Fruit fly (Drosophila melanogaster) whole organism, embryonic: ENCODE results near the gene amrt.

Experiments
- Asciz ChIP-seq: fragments of 200-800 bp; sonication (Bioruptor generic); optimal IDR thresholded peaks from 2 replicates; lab custom pipeline; 2017; ENCODE audit warnings: missing biosample characterization, mild to moderate bottlenecking, missing genetic modification characterization, missing genetic modification reagents
- Bgb ChIP-seq: fragments of 200-800 bp; sonication (Bioruptor generic); IDR thresholded peaks from 2 replicates; pipeline ENCODE4 v1.3.6; 2022; ENCODE audit warnings: missing biosample characterization, missing genetic modification characterization; ENCODE audit not compliant: partially characterized antibody
- Blimp-1 ChIP-seq: fragments of 200-800 bp; sonication (Bioruptor generic); optimal IDR thresholded peaks from 3 replicates; lab custom pipeline; 2018; ENCODE audit warnings: missing biosample characterization, missing genetic modification characterization, mild to moderate bottlenecking, moderate library complexity, missing genetic modification reagents
- CG10209 ChIP-seq: fragments of 200-800 bp; sonication (Bioruptor generic); optimal IDR thresholded peaks from 3 replicates; lab custom pipeline; 2017; ENCODE audit warnings: missing biosample characterization, mild to moderate bottlenecking, missing genetic modification characterization, missing genetic modification reagents
- CG11504 ChIP-seq: fragments of 200-800 bp; sonication (Bioruptor generic); optimal IDR thresholded peaks from 3 replicates; lab custom pipeline; 2019; ENCODE audit warnings: missing biosample characterization, mild to moderate bottlenecking, missing genetic modification characterization, moderate library complexity
- CG1647 ChIP-seq: fragments of 200-800 bp; sonication (Bioruptor generic); optimal IDR thresholded peaks from 3 replicates; lab custom pipeline; 2016; ENCODE audit warnings: missing biosample characterization, missing genetic modification characterization
- CG16779 ChIP-seq: fragments of 200-800 bp; sonication (Bioruptor generic); IDR thresholded peaks from 2 replicates; pipeline ENCODE4 v1.3.6; 2022; ENCODE audit warnings: missing biosample characterization, missing genetic modification characterization
- CG17186 ChIP-seq: fragments of 200-800 bp; sonication (Bioruptor generic); optimal IDR thresholded peaks from 3 replicates; lab custom pipeline; 2017; ENCODE audit warnings: missing biosample characterization, missing genetic modification reagents, missing genetic modification characterization
- CG17385 ChIP-seq: fragments of 200-800 bp; sonication (Bioruptor generic); optimal IDR thresholded peaks from 3 replicates; lab custom pipeline; 2018; ENCODE audit warnings: missing biosample characterization, mild to moderate bottlenecking, missing genetic modification characterization
- CG18476 ChIP-seq: fragments of 200-800 bp; sonication (Bioruptor generic); optimal IDR thresholded peaks from 2 replicates; lab custom pipeline; 2016; ENCODE audit warnings: missing biosample characterization, mild to moderate bottlenecking, missing genetic modification characterization
- CG2116 ChIP-seq: fragments of 200-800 bp; sonication (Bioruptor generic); optimal IDR thresholded peaks from 3 replicates; lab custom pipeline; 2018; ENCODE audit warnings: missing biosample characterization, mild to moderate bottlenecking, missing genetic modification characterization
- CG2120 ChIP-seq: fragments of 200-800 bp; sonication (Bioruptor generic); optimal IDR thresholded peaks from 3 replicates; lab custom pipeline; 2016; ENCODE audit warnings: missing biosample characterization, missing genetic modification characterization
- CG31365 ChIP-seq: fragments of 200-800 bp; sonication (Bioruptor generic); optimal IDR thresholded peaks from 2 replicates; lab custom pipeline; 2018; ENCODE audit warnings: missing biosample characterization, mild to moderate bottlenecking, missing genetic modification characterization
- CG32772 ChIP-seq: fragments of 200-800 bp; sonication (Bioruptor generic); IDR thresholded peaks from 2 replicates; pipeline ENCODE4 v1.3.6; 2022; ENCODE audit warnings: missing biosample characterization, missing genetic modification characterization
- CG33557 ChIP-seq: fragments of 200-800 bp; sonication (Bioruptor generic); optimal IDR thresholded peaks from 2 replicates; lab custom pipeline; 2019; ENCODE audit warnings: missing biosample characterization, mild to moderate bottlenecking, missing genetic modification characterization, moderate library complexity
- CG3726 ChIP-seq: fragments of 200-800 bp; sonication (Bioruptor generic); IDR thresholded peaks from 3 replicates; pipeline ENCODE4, ENCODE4 v1.3.6; 2022; ENCODE audit warnings: missing biosample characterization, missing genetic modification characterization
- CG6683 ChIP-seq: fragments of 200-800 bp; sonication (Bioruptor generic); optimal IDR thresholded peaks from 2 replicates; lab custom pipeline; 2017; ENCODE audit warnings: missing biosample characterization, mild to moderate bottlenecking, missing genetic modification characterization, missing genetic modification reagents
- CG6765 ChIP-seq: fragments of 200-800 bp; sonication (Bioruptor generic); optimal IDR thresholded peaks from 3 replicates; lab custom pipeline; 2017; ENCODE audit warnings: missing biosample characterization, mild to moderate bottlenecking, missing genetic modification characterization
- CG6791 ChIP-seq: fragments of 200-800 bp; sonication (Bioruptor generic); IDR thresholded peaks from 3 replicates; pipeline ENCODE4 v1.3.6; 2022; ENCODE audit warnings: missing biosample characterization, missing genetic modification characterization; ENCODE audit not compliant: partially characterized antibody
- CG7372 ChIP-seq: fragments of 200-800 bp; sonication (Bioruptor generic); IDR thresholded peaks from 2 replicates; pipeline ENCODE4 v1.3.6; 2022; ENCODE audit warnings: missing biosample characterization, missing genetic modification characterization
- Camta ChIP-seq: fragments of 200-800 bp; sonication (Bioruptor generic); optimal IDR thresholded peaks from 2 replicates; lab custom pipeline; 2016; ENCODE audit warnings: missing biosample characterization, missing genetic modification characterization
- Chrac-16 ChIP-seq: fragments of 200-800 bp; sonication (Bioruptor generic); optimal IDR thresholded peaks from 3 replicates; lab custom pipeline; 2016; ENCODE audit warnings: missing biosample characterization, missing genetic modification characterization
- E2f1 ChIP-seq: fragments of 200-800 bp; sonication (Bioruptor generic); IDR thresholded peaks from 2 replicates; pipeline ENCODE4 v1.3.6; 2022; ENCODE audit warnings: missing biosample characterization, missing genetic modification characterization
- Hr39 ChIP-seq: fragments of >200 bp; optimal IDR thresholded peaks from 2 replicates; lab custom pipeline; 2017
- NFAT ChIP-seq: fragments of 200-800 bp; sonication (Bioruptor generic); IDR thresholded peaks from 2 replicates; pipeline ENCODE4 v1.3.6; 2022; ENCODE audit warnings: missing biosample characterization, missing genetic modification characterization
- NK7.1 ChIP-seq: fragments of 200-800 bp; sonication (Bioruptor generic); optimal IDR thresholded peaks from 3 replicates; lab custom pipeline; 2016; ENCODE audit warnings: missing biosample characterization, missing genetic modification characterization
- Opbp ChIP-seq: fragments of 200-800 bp; sonication (Bioruptor generic); IDR thresholded peaks from 3 replicates; pipeline ENCODE4 v1.3.6; 2022; ENCODE audit warnings: missing biosample characterization, missing genetic modification characterization; ENCODE audit not compliant: partially characterized antibody
- Pdp1 ChIP-seq, 2 experiments: fragments of 200-800 bp; sonication (Bioruptor generic); optimal IDR thresholded peaks; 3 replicates each; lab custom pipeline; 2016; ENCODE audit warnings: missing biosample characterization in 2 of 2, missing genetic modification characterization in 2 of 2, mild to moderate bottlenecking in 1 of 2, moderate library complexity in 1 of 2
- Rfx ChIP-seq: fragments of 200-800 bp; sonication (Bioruptor generic); IDR thresholded peaks from 2 replicates; pipeline ENCODE4 v1.3.6; 2022; ENCODE audit warnings: missing biosample characterization, missing genetic modification characterization
- amos ChIP-seq: fragments of 200-800 bp; sonication (Bioruptor generic); IDR thresholded peaks from 2 replicates; pipeline ENCODE4 v1.3.6; 2022; ENCODE audit warnings: missing biosample characterization, missing genetic modification characterization; ENCODE audit not compliant: partially characterized antibody
- bowl ChIP-seq: fragments of 200-800 bp; sonication (Bioruptor generic); IDR thresholded peaks from 2 replicates; pipeline ENCODE4 v1.3.6; 2022; ENCODE audit warnings: missing biosample characterization, missing genetic modification characterization
- dmrt99B ChIP-seq: fragments of 200-800 bp; sonication (Bioruptor generic); optimal IDR thresholded peaks from 2 replicates; lab custom pipeline; 2018; ENCODE audit warnings: missing biosample characterization, mild to moderate bottlenecking, missing genetic modification characterization, moderate library complexity
- dysf ChIP-seq: fragments of 200-800 bp; sonication (Bioruptor generic); IDR thresholded peaks from 3 replicates; pipeline ENCODE4 v1.3.6; 2022; ENCODE audit warnings: missing biosample characterization, missing genetic modification characterization
- grn ChIP-seq: fragments of 200-800 bp; sonication (Bioruptor generic); optimal IDR thresholded peaks from 3 replicates; lab custom pipeline; 2017; ENCODE audit warnings: missing biosample characterization, missing genetic modification characterization
- inv ChIP-seq: fragments of 200-800 bp; sonication (Bioruptor generic); IDR thresholded peaks from 2 replicates; pipeline ENCODE4 v1.3.6; 2022; ENCODE audit warnings: missing biosample characterization, missing genetic modification characterization; ENCODE audit not compliant: partially characterized antibody
- lbe ChIP-seq: fragments of 200-800 bp; sonication (Bioruptor generic); optimal IDR thresholded peaks from 2 replicates; lab custom pipeline; 2016; ENCODE audit warnings: missing biosample characterization, mild to moderate bottlenecking, missing genetic modification characterization
- maf-S ChIP-seq: fragments of 200-800 bp; sonication (Bioruptor generic); optimal IDR thresholded peaks from 2 replicates; lab custom pipeline; 2016; ENCODE audit warnings: missing biosample characterization, missing genetic modification characterization
- nom ChIP-seq: fragments of 200-800 bp; sonication (Bioruptor generic); optimal IDR thresholded peaks from 2 replicates; lab custom pipeline; 2017; ENCODE audit warnings: missing biosample characterization, missing genetic modification characterization, mild to moderate bottlenecking, moderate library complexity, missing genetic modification reagents
- onecut ChIP-seq: fragments of 200-800 bp; sonication (Bioruptor generic); IDR thresholded peaks from 2 replicates; pipeline ENCODE4 v1.3.6; 2022; ENCODE audit warnings: missing biosample characterization, missing genetic modification characterization
- pb ChIP-seq: fragments of 200-800 bp; sonication (Bioruptor generic); optimal IDR thresholded peaks from 3 replicates; lab custom pipeline; 2016; ENCODE audit warnings: missing biosample characterization, missing genetic modification characterization
- phol ChIP-seq: fragments of 200-800 bp; sonication (Bioruptor generic); optimal IDR thresholded peaks from 3 replicates; lab custom pipeline; 2018; ENCODE audit warnings: missing biosample characterization, mild to moderate bottlenecking, missing genetic modification characterization, moderate library complexity
- psq ChIP-seq: fragments of 200-800 bp; sonication (Bioruptor generic); optimal IDR thresholded peaks from 2 replicates; lab custom pipeline; 2017; ENCODE audit warnings: missing biosample characterization, missing genetic modification characterization
- pzg ChIP-seq: fragments of 200-800 bp; sonication (Bioruptor generic); optimal IDR thresholded peaks from 3 replicates; lab custom pipeline; 2018; ENCODE audit warnings: missing biosample characterization, mild to moderate bottlenecking, missing genetic modification characterization, moderate library complexity
- scrt ChIP-seq: fragments of 200-800 bp; sonication (Bioruptor generic); optimal IDR thresholded peaks from 2 replicates; lab custom pipeline; 2018; ENCODE audit warnings: missing biosample characterization, mild to moderate bottlenecking, missing genetic modification characterization, moderate library complexity
- slbo ChIP-seq: fragments of 200-800 bp; sonication (Bioruptor generic); IDR thresholded peaks from 2 replicates; pipeline ENCODE4 v1.3.6; 2022; ENCODE audit warnings: missing biosample characterization, missing genetic modification characterization
- sob ChIP-seq: fragments of 200-800 bp; sonication (Bioruptor generic); IDR thresholded peaks from 2 replicates; pipeline ENCODE4 v1.3.6; 2022; ENCODE audit warnings: missing biosample characterization, missing genetic modification characterization
- sqz ChIP-seq: fragments of 200-800 bp; sonication (Bioruptor generic); optimal IDR thresholded peaks from 3 replicates; lab custom pipeline; 2018; ENCODE audit warnings: missing biosample characterization, mild to moderate bottlenecking, missing genetic modification characterization
- trem ChIP-seq: fragments of 200-800 bp; optimal IDR thresholded peaks from 3 replicates; lab custom pipeline; 2019; ENCODE audit warnings: missing biosample characterization, mild to moderate bottlenecking, missing genetic modification characterization, moderate library complexity
- twi ChIP-seq: fragments of 200-800 bp; optimal IDR thresholded peaks from 2 replicates; lab custom pipeline; 2019; ENCODE audit warnings: missing biosample characterization, mild to moderate bottlenecking, missing genetic modification characterization, moderate library complexity
- unpg ChIP-seq: fragments of 200-800 bp; sonication (Bioruptor generic); optimal IDR thresholded peaks from 3 replicates; lab custom pipeline; 2018; ENCODE audit warnings: missing biosample characterization, mild to moderate bottlenecking, missing genetic modification characterization, moderate library complexity
- zen2 ChIP-seq: fragments of 200-800 bp; sonication (Bioruptor generic); IDR thresholded peaks from 3 replicates; pipeline ENCODE4 v1.3.6; 2022; ENCODE audit warnings: missing biosample characterization, missing genetic modification characterization; ENCODE audit not compliant: partially characterized antibody

Gene amrt

dm6 chrX:13736174-13736482 lies 46.1 kb upstream of the amrt start, which contains the start of gene g (continued):
- peak; percentile 35; the same call in 1 of the 2 replicates for TF ChIP-seq Rfx (GFP tag; lab: Robert Waterston, UW)
- TF ChIP-seq CG32772: peak; percentile 17; the same call in 1 of the 2 replicates
- TF ChIP-seq CG17385: no peak
- TF ChIP-seq psq (GFP tag; lab: Kevin White, UChicago): no peak
- peak; percentile 95 for TF ChIP-seq Bgb (GFP tag; lab: Robert Waterston, UW)
- TF ChIP-seq lbe (GFP tag; lab: Kevin White, UChicago): peak; percentile 4
- TF ChIP-seq CG6791 (GFP tag; lab: Robert Waterston, UW): peak; percentile 95
- no peak for TF ChIP-seq Hr39 (lab: Kevin White, UChicago)
- TF ChIP-seq unpg (GFP tag; lab: Kevin White, UChicago): no peak
- TF ChIP-seq CG1647 (GFP tag; lab: Kevin White, UChicago): no peak
- TF ChIP-seq E2f1: no peak
- no peak for TF ChIP-seq CG31365 (tag; lab: Kevin White, UChicago)
- TF ChIP-seq pzg (GFP tag; lab: Kevin White, UChicago): peak; percentile 89
- no peak for TF ChIP-seq maf-S (GFP tag; lab: Kevin White, UChicago)
- no peak for TF ChIP-seq twi (tag; lab: Kevin White, UChicago)
- TF ChIP-seq Asciz (GFP tag; lab: Kevin White, UChicago): no peak
- peak; percentile 94 for TF ChIP-seq amos
- TF ChIP-seq CG6683: no peak
- TF ChIP-seq CG10209 (GFP tag; lab: Kevin White, UChicago): no peak
- no peak for TF ChIP-seq scrt (GFP tag; lab: Kevin White, UChicago)
- TF ChIP-seq Blimp-1 (GFP tag; lab: Kevin White, UChicago): no peak
- TF ChIP-seq NFAT (GFP tag; lab: Robert Waterston, UW): no peak
- peak; percentile 88 for TF ChIP-seq inv (GFP tag; lab: Robert Waterston, UW)
- 0 out of 2 replicates have a peak, but pooled peaks have one; percentile 6 for TF ChIP-seq sob (GFP tag; lab: Robert Waterston, UW)
- TF ChIP-seq CG18476 (GFP tag; lab: Kevin White, UChicago): no peak
- TF ChIP-seq CG7372 (GFP tag; lab: Robert Waterston, UW): no peak
- TF ChIP-seq Camta (GFP tag; lab: Kevin White, UChicago): no peak
- no peak for TF ChIP-seq NK7.1
- TF ChIP-seq Chrac-16: no peak
- no peak for TF ChIP-seq CG11504 (tag; lab: Kevin White, UChicago)
- peak; percentile 65 for TF ChIP-seq CG2116
- no peak for TF ChIP-seq CG16779 (GFP tag; lab: Robert Waterston, UW)
- peak; percentile 38 for TF ChIP-seq CG17186
- no peak for TF ChIP-seq grn (GFP tag; lab: Kevin White, UChicago)
- TF ChIP-seq onecut (GFP tag; lab: Robert Waterston, UW): no peak
- TF ChIP-seq bowl (GFP tag; lab: Robert Waterston, UW): no peak
- TF ChIP-seq dysf (GFP tag; lab: Robert Waterston, UW): no peak
- no peak for TF ChIP-seq CG33557 (GFP tag; lab: Kevin White, UChicago)
- no peak for TF ChIP-seq CG3726 (GFP tag; lab: Robert Waterston, UW)
- peak; percentile 52; the same call in 1 of the 3 replicates for TF ChIP-seq zen2
- TF ChIP-seq slbo (GFP tag; lab: Robert Waterston, UW): peak; percentile 22; the same call in 1 of the 2 replicates
- TF ChIP-seq CG6765 (GFP tag; lab: Kevin White, UChicago): no peak
- TF ChIP-seq dmrt99B (tag; lab: Kevin White, UChicago): no peak
- TF ChIP-seq pb: no peak
- TF ChIP-seq sqz: peak; percentile 74
- TF ChIP-seq Opbp (GFP tag; lab: Robert Waterston, UW): peak; percentile 92
- TF ChIP-seq CG2120: peak; percentile 51
- peak; percentile 4 for TF ChIP-seq phol (tag; lab: Kevin White, UChicago)
- no peak for TF ChIP-seq trem (tag; lab: Kevin White, UChicago)
- no peak for TF ChIP-seq Pdp1 (GFP tag; optimal IDR thresholded peaks at IDR 0.05; lab: Kevin White, UChicago)
- no peak for TF ChIP-seq nom
